Fruit fly (Drosophila melanogaster) whole organism, adult: ENCODE measurements around the gene CG12024.

Experiments
- CG11617 ChIP-seq: fragments of 200-800 bp; sonication (Bioruptor generic); optimal IDR thresholded peaks from 2 replicates; lab custom pipeline; 2017; ENCODE audit warnings: mild to moderate bottlenecking, missing biosample characterization, missing genetic modification reagents, missing genetic modification characterization
- CG12768 ChIP-seq: fragments of 200-800 bp; sonication (Bioruptor generic); optimal IDR thresholded peaks from 2 replicates; lab custom pipeline; 2017; ENCODE audit warnings: missing biosample characterization, missing genetic modification characterization, mild to moderate bottlenecking, moderate library complexity, missing genetic modification reagents
- CG14711 ChIP-seq: fragments of 200-800 bp; sonication (Bioruptor generic); optimal IDR thresholded peaks from 2 replicates; lab custom pipeline; 2018; ENCODE audit warnings: missing biosample characterization, mild to moderate bottlenecking, missing genetic modification characterization, moderate library complexity
- CG1620 ChIP-seq: fragments of 200-800 bp; sonication (Bioruptor generic); optimal IDR thresholded peaks from 2 replicates; lab custom pipeline; 2016; ENCODE audit warnings: missing biosample characterization, missing genetic modification characterization
- CG33017 ChIP-seq: fragments of 200-800 bp; sonication (Bioruptor generic); optimal IDR thresholded peaks from 2 replicates; lab custom pipeline; 2018; ENCODE audit warnings: missing biosample characterization, mild to moderate bottlenecking, missing genetic modification characterization, moderate library complexity
- CG5204 ChIP-seq: fragments of 200-800 bp; sonication (Bioruptor generic); optimal IDR thresholded peaks from 2 replicates; lab custom pipeline; 2016; ENCODE audit warnings: missing biosample characterization, missing genetic modification characterization
- CG7045 ChIP-seq: fragments of 200-800 bp; sonication (Bioruptor generic); optimal IDR thresholded peaks from 2 replicates; lab custom pipeline; 2017; ENCODE audit warnings: missing biosample characterization, mild to moderate bottlenecking, missing genetic modification characterization
- CG7101 ChIP-seq: fragments of 200-800 bp; sonication (Bioruptor generic); optimal IDR thresholded peaks from 2 replicates; lab custom pipeline; 2018; ENCODE audit warnings: missing biosample characterization, mild to moderate bottlenecking, missing genetic modification characterization, moderate library complexity
- Clk ChIP-seq: fragments of 200-800 bp; sonication (Bioruptor generic); optimal IDR thresholded peaks from 2 replicates; lab custom pipeline; 2017; ENCODE audit warnings: missing biosample characterization, missing genetic modification characterization
- Crg-1 ChIP-seq: fragments of 200-800 bp; sonication (Bioruptor generic); optimal IDR thresholded peaks from 2 replicates; lab custom pipeline; 2016; ENCODE audit warnings: missing biosample characterization, missing genetic modification characterization
- Hr96 ChIP-seq: fragments of 200-800 bp; sonication (Bioruptor generic); optimal IDR thresholded peaks from 2 replicates; lab custom pipeline; 2016; ENCODE audit warnings: missing biosample characterization, missing genetic modification characterization
- Mnt ChIP-seq: fragments of 200-800 bp; sonication (Bioruptor generic); optimal IDR thresholded peaks from 2 replicates; lab custom pipeline; 2016; ENCODE audit warnings: missing biosample characterization, mild to moderate bottlenecking, missing genetic modification characterization
- bab1 ChIP-seq: fragments of 200-800 bp; sonication (Bioruptor generic); optimal IDR thresholded peaks from 3 replicates; lab custom pipeline; 2019; ENCODE audit warnings: missing biosample characterization, mild to moderate bottlenecking, missing genetic modification characterization, moderate library complexity
- cic ChIP-seq: fragments of 200-800 bp; sonication (Bioruptor generic); optimal IDR thresholded peaks from 2 replicates; lab custom pipeline; 2017; ENCODE audit warnings: missing biosample characterization, mild to moderate bottlenecking, missing genetic modification characterization, moderate library complexity
- cnc ChIP-seq, 2 experiments: fragments of >200 bp; optimal IDR thresholded peaks; 2 replicates each; lab custom pipeline; 2017
- kay ChIP-seq: fragments of 200-800 bp; sonication (Bioruptor generic); peaks from one replicate; lab custom pipeline; 2016; ENCODE audit warnings: missing biosample characterization, missing genetic modification characterization, borderline replicate concordance
- ovo ChIP-seq: fragments of 200-800 bp; sonication (Bioruptor generic); optimal IDR thresholded peaks from 2 replicates; lab custom pipeline; 2016; ENCODE audit warnings: missing biosample characterization, missing genetic modification characterization
- pad ChIP-seq: fragments of 200-800 bp; sonication (Bioruptor generic); optimal IDR thresholded peaks from 3 replicates; lab custom pipeline; 2017; ENCODE audit warnings: missing biosample characterization, missing genetic modification characterization, mild to moderate bottlenecking, moderate library complexity, missing genetic modification reagents
- tj ChIP-seq: fragments of 200-800 bp; sonication (Bioruptor generic); optimal IDR thresholded peaks from 3 replicates; lab custom pipeline; 2017; ENCODE audit warnings: missing biosample characterization, mild to moderate bottlenecking, missing genetic modification characterization, moderate library complexity
- toe ChIP-seq: fragments of 200-800 bp; sonication (Bioruptor generic); optimal IDR thresholded peaks from 2 replicates; lab custom pipeline; 2016; ENCODE audit warnings: missing biosample characterization, missing genetic modification characterization

The CG12024 gene

DNA sequence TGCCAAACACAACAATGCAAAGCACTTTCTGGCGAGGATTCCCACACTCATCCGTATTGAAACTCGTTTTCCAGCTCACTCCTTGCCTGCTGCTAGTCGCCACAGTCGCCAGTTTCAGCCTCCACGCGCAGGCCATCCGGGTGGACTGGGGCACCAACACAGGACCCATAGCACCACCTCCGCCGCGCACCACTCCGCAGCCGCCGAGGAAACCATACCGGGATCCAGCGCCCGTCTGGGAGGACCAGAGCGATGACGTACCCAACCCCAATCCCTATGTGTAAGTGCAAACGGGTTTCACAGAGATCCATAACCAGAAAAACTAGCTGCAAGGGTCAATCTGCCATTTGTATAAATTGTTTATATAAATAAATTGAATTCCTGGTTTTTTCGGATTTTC is 35.8 kb upstream of the CG12024 start:
- no peak for TF ChIP-seq CG7101 (tag; lab: Kevin White, UChicago)
- no peak for TF ChIP-seq CG11617 (GFP tag; lab: Kevin White, UChicago)
- no peak for TF ChIP-seq CG7045 (GFP tag; lab: Kevin White, UChicago)
- no peak for TF ChIP-seq Crg-1 (GFP tag; lab: Kevin White, UChicago)
- TF ChIP-seq cnc (optimal IDR thresholded peaks at IDR 0.05; lab: Kevin White, UChicago) = no peak
- TF ChIP-seq Mnt (GFP tag; lab: Kevin White, UChicago) = no peak
- no peak for TF ChIP-seq Clk (GFP tag; lab: Kevin White, UChicago)
- no peak for TF ChIP-seq CG1620 (GFP tag; lab: Kevin White, UChicago)
- no peak for TF ChIP-seq bab1 (GFP tag; lab: Kevin White, UChicago)
- TF ChIP-seq tj (GFP tag; lab: Kevin White, UChicago) = no peak
- no peak for TF ChIP-seq toe (GFP tag; lab: Kevin White, UChicago)
- no peak for TF ChIP-seq Hr96 (GFP tag; lab: Kevin White, UChicago)
- TF ChIP-seq ovo (GFP tag; lab: Kevin White, UChicago) = no peak

dm6 chr3L:1822365-1822764 is 34.6 kb upstream of the CG12024 start:
- TF ChIP-seq CG7101 (tag; lab: Kevin White, UChicago) = no peak
- TF ChIP-seq pad (GFP tag; lab: Kevin White, UChicago) = no peak
- TF ChIP-seq cic (GFP tag; lab: Kevin White, UChicago) = no peak
- TF ChIP-seq CG11617 (GFP tag; lab: Kevin White, UChicago) = no peak
- TF ChIP-seq Mnt (GFP tag; lab: Kevin White, UChicago) = no peak
- no peak for TF ChIP-seq CG12768 (GFP tag; lab: Kevin White, UChicago)
- no peak for TF ChIP-seq CG14711 (tag; lab: Kevin White, UChicago)
- TF ChIP-seq toe (GFP tag; lab: Kevin White, UChicago) = no peak
- TF ChIP-seq Clk (GFP tag; lab: Kevin White, UChicago) = no peak
- TF ChIP-seq kay = no peak
- TF ChIP-seq CG7045 (GFP tag; lab: Kevin White, UChicago) = no peak
- no peak for TF ChIP-seq Crg-1 (GFP tag; lab: Kevin White, UChicago)
- no peak for TF ChIP-seq tj (GFP tag; lab: Kevin White, UChicago)
- TF ChIP-seq bab1 (GFP tag; lab: Kevin White, UChicago) = no peak
- TF ChIP-seq CG33017 (tag; lab: Kevin White, UChicago) = no peak
- no peak for TF ChIP-seq CG1620 (GFP tag; lab: Kevin White, UChicago)
- no peak for TF ChIP-seq ovo (GFP tag; lab: Kevin White, UChicago)

- TF ChIP-seq tj (GFP tag; lab: Kevin White, UChicago) = no peak
- no peak for TF ChIP-seq Crg-1 (GFP tag; lab: Kevin White, UChicago)
- no peak for TF ChIP-seq toe (GFP tag; lab: Kevin White, UChicago)
- TF ChIP-seq CG12768 (GFP tag; lab: Kevin White, UChicago) = no peak
- no peak for TF ChIP-seq CG7101 (tag; lab: Kevin White, UChicago)
- TF ChIP-seq Hr96 (GFP tag; lab: Kevin White, UChicago) = no peak
- no peak for TF ChIP-seq CG33017 (tag; lab: Kevin White, UChicago)
- TF ChIP-seq Clk (GFP tag; lab: Kevin White, UChicago) = no peak
- no peak for TF ChIP-seq cic (GFP tag; lab: Kevin White, UChicago)
- no peak for TF ChIP-seq bab1 (GFP tag; lab: Kevin White, UChicago)
- no peak for TF ChIP-seq CG1620 (GFP tag; lab: Kevin White, UChicago)
- no peak for TF ChIP-seq ovo (GFP tag; lab: Kevin White, UChicago)
- no peak for TF ChIP-seq CG14711 (tag; lab: Kevin White, UChicago)
- no peak for TF ChIP-seq Mnt (GFP tag; lab: Kevin White, UChicago)
- TF ChIP-seq CG5204 = no peak
- TF ChIP-seq pad (GFP tag; lab: Kevin White, UChicago) = no peak
- no peak for TF ChIP-seq cnc (optimal IDR thresholded peaks at IDR 0.05; lab: Kevin White, UChicago)
- TF ChIP-seq kay = no peak
- no peak for TF ChIP-seq CG7045 (GFP tag; lab: Kevin White, UChicago)
- TF ChIP-seq CG11617 (GFP tag; lab: Kevin White, UChicago) = no peak
Observed at dm6 chr3L:1827809-1828371, 29.1 kb upstream of the CG12024 start.

DNA sequence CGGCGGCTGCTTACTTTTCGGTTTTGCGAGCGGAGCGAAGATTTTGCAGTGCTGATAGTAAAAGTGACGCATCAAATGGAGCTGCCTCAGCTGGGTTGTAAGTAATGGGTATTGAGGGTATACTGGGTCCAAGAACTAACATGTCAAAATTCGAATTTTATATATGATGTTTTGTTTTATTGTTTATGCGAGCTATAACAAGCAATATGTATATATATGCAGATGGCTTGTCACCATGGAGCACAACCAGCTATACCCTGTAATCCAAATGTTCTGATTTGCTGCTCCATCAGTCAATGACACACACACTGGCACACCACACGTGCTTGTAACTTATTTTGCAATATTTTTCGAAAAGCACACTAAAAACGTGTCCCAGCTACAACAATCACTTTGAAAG is 27.4 kb upstream of the CG12024 start:
- TF ChIP-seq cic (GFP tag; lab: Kevin White, UChicago) = no peak
- no peak for TF ChIP-seq CG1620 (GFP tag; lab: Kevin White, UChicago)
- TF ChIP-seq pad (GFP tag; lab: Kevin White, UChicago) = no peak
- TF ChIP-seq bab1 (GFP tag; lab: Kevin White, UChicago) = no peak
- no peak for TF ChIP-seq CG12768 (GFP tag; lab: Kevin White, UChicago)
- TF ChIP-seq kay = no peak
- no peak for TF ChIP-seq CG5204
- no peak for TF ChIP-seq Clk (GFP tag; lab: Kevin White, UChicago)
- TF ChIP-seq ovo (GFP tag; lab: Kevin White, UChicago) = no peak

- TF ChIP-seq CG33017 (tag; lab: Kevin White, UChicago) = no peak
- no peak for TF ChIP-seq kay
- no peak for TF ChIP-seq cic (GFP tag; lab: Kevin White, UChicago)
- TF ChIP-seq Crg-1 (GFP tag; lab: Kevin White, UChicago) = no peak
- no peak for TF ChIP-seq CG7101 (tag; lab: Kevin White, UChicago)
- no peak for TF ChIP-seq toe (GFP tag; lab: Kevin White, UChicago)
- TF ChIP-seq CG12768 (GFP tag; lab: Kevin White, UChicago) = no peak
- no peak for TF ChIP-seq cnc (optimal IDR thresholded peaks at IDR 0.05; lab: Kevin White, UChicago)
- TF ChIP-seq CG11617 (GFP tag; lab: Kevin White, UChicago) = no peak
- TF ChIP-seq CG5204 = no peak
- no peak for TF ChIP-seq ovo (GFP tag; lab: Kevin White, UChicago)
- TF ChIP-seq Clk (GFP tag; lab: Kevin White, UChicago) = no peak
- TF ChIP-seq Hr96 (GFP tag; lab: Kevin White, UChicago) = no peak
- no peak for TF ChIP-seq CG14711 (tag; lab: Kevin White, UChicago)
- TF ChIP-seq CG1620 (GFP tag; lab: Kevin White, UChicago) = no peak
- TF ChIP-seq CG7045 (GFP tag; lab: Kevin White, UChicago) = no peak
- no peak for TF ChIP-seq tj (GFP tag; lab: Kevin White, UChicago)
- no peak for TF ChIP-seq Mnt (GFP tag; lab: Kevin White, UChicago)
- no peak for TF ChIP-seq pad (GFP tag; lab: Kevin White, UChicago)
- no peak for TF ChIP-seq bab1 (GFP tag; lab: Kevin White, UChicago)
Observed at dm6 chr3L:1831753-1832268, 25.2 kb upstream of the CG12024 start, which contains the start of gene Cpr62Ba. Gene Cpr62Ba (minus strand): TSS chr3L:1831783.
